Worm (Caenorhabditis elegans) whole organism, young adult: ENCODE data around the gene C55A6.6.
A peak's percentile ranks its signal among the peaks of the same experiment; 100 is the strongest.

Source experiments
- D2030.7 ChIP-seq: fragments of 200-800 bp; sonication (Bioruptor generic); IDR thresholded peaks from 2 replicates; pipeline ENCODE4 v1.3.6; 2022; ENCODE audit warnings: missing genetic modification reagents, missing genetic modification characterization, missing compliant biosample characterization
- F22D6.2 ChIP-seq: sonication (generic microtip); optimal IDR thresholded peaks from 2 replicates; lab custom pipeline; 2016; ENCODE audit warnings: mild to moderate bottlenecking, missing genetic modification characterization, missing compliant biosample characterization
- F33H1.4 ChIP-seq: fragments of 200-800 bp; sonication (Bioruptor generic); IDR thresholded peaks from 2 replicates; pipeline ENCODE4 v1.3.6; 2022; ENCODE audit warnings: missing genetic modification reagents, missing genetic modification characterization, missing compliant biosample characterization
- F52B5.7 ChIP-seq: sonication (generic microtip); optimal IDR thresholded peaks from 2 replicates; lab custom pipeline; 2016; ENCODE audit warnings: mild to moderate bottlenecking, missing genetic modification characterization, missing compliant biosample characterization
- F57A8.1 ChIP-seq: fragments of 200-800 bp; sonication (Bioruptor generic); optimal IDR thresholded peaks from 2 replicates; lab custom pipeline; 2018; ENCODE audit warnings: mild to moderate bottlenecking, missing genetic modification characterization, moderate library complexity, missing compliant biosample characterization
- K11D2.4 ChIP-seq: fragments of 200-800 bp; sonication (Bioruptor generic); IDR thresholded peaks from 2 replicates; pipeline ENCODE4 v1.3.6; 2022; ENCODE audit warnings: missing genetic modification reagents, missing genetic modification characterization, missing compliant biosample characterization
- T26A5.8 ChIP-seq: sonication (generic microtip); optimal IDR thresholded peaks from 2 replicates; lab custom pipeline; 2016; ENCODE audit warnings: missing genetic modification characterization, missing compliant biosample characterization
- Y53F4B.3 ChIP-seq: fragments of 200-800 bp; sonication (Bioruptor generic); IDR thresholded peaks from 2 replicates; pipeline ENCODE4 v1.3.6; 2022; ENCODE audit warnings: missing genetic modification reagents, missing genetic modification characterization, missing compliant biosample characterization
- Y67H2A.10 ChIP-seq: fragments of 200-800 bp; sonication (Bioruptor generic); conservative IDR thresholded peaks from 2 replicates; pipeline ENCODE4 v1.3.6; 2022; ENCODE audit warnings: missing genetic modification reagents, missing genetic modification characterization, missing compliant biosample characterization
- Y79H2A.3 ChIP-seq: fragments of 200-800 bp; sonication (Bioruptor generic); conservative IDR thresholded peaks from 2 replicates; pipeline ENCODE4 v1.3.6; 2022; ENCODE audit warnings: missing genetic modification reagents, missing genetic modification characterization, missing compliant biosample characterization
- Y95B8A.8 ChIP-seq: fragments of 200-800 bp; sonication (Bioruptor generic); IDR thresholded peaks from 2 replicates; pipeline ENCODE4 v1.3.6; 2022; ENCODE audit warnings: missing genetic modification reagents, missing genetic modification characterization, missing compliant biosample characterization
- aptf-2 ChIP-seq: fragments of 200-800 bp; sonication (Bioruptor generic); conservative IDR thresholded peaks from 2 replicates; pipeline ENCODE4 v1.3.6; 2022; ENCODE audit warnings: missing genetic modification reagents, missing genetic modification characterization, missing compliant biosample characterization
- attf-5 ChIP-seq: fragments of 200-800 bp; sonication (Bioruptor generic); optimal IDR thresholded peaks from 2 replicates; lab custom pipeline; 2018; ENCODE audit warnings: mild to moderate bottlenecking, missing genetic modification characterization, missing compliant biosample characterization
- attf-6 ChIP-seq: fragments of 200-800 bp; sonication (Bioruptor generic); IDR thresholded peaks from 2 replicates; pipeline ENCODE4 v1.3.6; 2022; ENCODE audit warnings: missing genetic modification reagents, missing genetic modification characterization, missing compliant biosample characterization
- bed-2 ChIP-seq: fragments of 200-800 bp; sonication (Bioruptor generic); IDR thresholded peaks from 2 replicates; pipeline ENCODE4 v1.3.6; 2022; ENCODE audit warnings: missing genetic modification reagents, missing genetic modification characterization, missing compliant biosample characterization
- ccch-3 ChIP-seq: fragments of 200-800 bp; sonication (Bioruptor generic); optimal IDR thresholded peaks from 2 replicates; lab custom pipeline; 2018; ENCODE audit warnings: mild to moderate bottlenecking, missing genetic modification characterization, missing compliant biosample characterization
- cebp-1 ChIP-seq, 2 experiments: fragments of 200-800 bp in 1 of 2; sonication (Bioruptor generic) in 1 of 2; sonication (generic microtip) in 1 of 2; IDR thresholded peaks in 1 of 2; optimal IDR thresholded peaks in 1 of 2; 2 replicates each; pipeline versions ENCODE4 v1.3.6 to Lab custom; 2017 to 2022; ENCODE audit warnings: missing compliant biosample characterization in 2 of 2, missing genetic modification characterization in 2 of 2, mild to moderate bottlenecking in 1 of 2, missing genetic modification reagents in 1 of 2, moderate library complexity in 1 of 2
- ceh-100 ChIP-seq: fragments of 200-800 bp; sonication (Bioruptor generic); IDR thresholded peaks from 2 replicates; pipeline ENCODE4 v1.3.6; 2022; ENCODE audit warnings: missing genetic modification reagents, missing genetic modification characterization, missing compliant biosample characterization
- die-1 ChIP-seq: sonication (generic microtip); optimal IDR thresholded peaks from 2 replicates; lab custom pipeline; 2016; ENCODE audit warnings: missing genotype, mild to moderate bottlenecking, missing genetic modification characterization, missing compliant biosample characterization
- dpff-1 ChIP-seq: sonication (generic microtip); optimal IDR thresholded peaks from 2 replicates; lab custom pipeline; 2017; ENCODE audit warnings: mild to moderate bottlenecking, missing genetic modification characterization, missing compliant biosample characterization
- egl-18 ChIP-seq: fragments of 200-800 bp; sonication (Bioruptor generic); IDR thresholded peaks from 2 replicates; pipeline ENCODE4 v1.3.6; 2022; ENCODE audit warnings: missing genetic modification reagents, missing genetic modification characterization, missing compliant biosample characterization
- egl-44 ChIP-seq: fragments of 200-800 bp; sonication (Bioruptor generic); IDR thresholded peaks from 2 replicates; pipeline ENCODE4 v1.3.6; 2022; ENCODE audit warnings: missing genetic modification reagents, missing genetic modification characterization, missing compliant biosample characterization
- fkh-3 ChIP-seq: sonication (generic microtip); optimal IDR thresholded peaks from 2 replicates; lab custom pipeline; 2016; ENCODE audit warnings: mild to moderate bottlenecking, missing genetic modification characterization, missing compliant biosample characterization
- hrde-1 ChIP-seq: sonication (generic microtip); optimal IDR thresholded peaks from 2 replicates; lab custom pipeline; 2016; ENCODE audit warnings: missing genetic modification characterization, mild to moderate bottlenecking, missing compliant biosample characterization, moderate library complexity, missing genotype, missing genetic modification reagents, borderline replicate concordance
- hsf-1 ChIP-seq: fragments of 200-800 bp; sonication (Bioruptor generic); IDR thresholded peaks from 2 replicates; pipeline ENCODE4 v1.3.6; 2022; ENCODE audit warnings: missing genetic modification reagents, missing genetic modification characterization, missing compliant biosample characterization
- let-526 ChIP-seq: fragments of 200-800 bp; sonication (Bioruptor generic); IDR thresholded peaks from 2 replicates; pipeline ENCODE4 v1.3.6; 2022; ENCODE audit warnings: missing genetic modification reagents, missing genetic modification characterization, missing compliant biosample characterization
- let-607 ChIP-seq, 2 experiments: fragments of 200-800 bp in 1 of 2; sonication (Bioruptor generic) in 1 of 2; sonication (generic microtip) in 1 of 2; optimal IDR thresholded peaks; 2 replicates each; lab custom pipeline; 2016 to 2018; ENCODE audit warnings: mild to moderate bottlenecking in 2 of 2, missing compliant biosample characterization in 2 of 2, missing genetic modification characterization in 2 of 2, moderate library complexity in 2 of 2, missing genotype in 1 of 2
- lin-35 ChIP-seq, 3 experiments: fragments of 150-350 bp in 2 of 3; sonication (generic microtip) in 1 of 3; optimal IDR thresholded peaks; 2 replicates each; lab custom pipeline; 2014 to 2018; ENCODE audit warnings: missing biosample characterization in 3 of 3, missing genetic modification characterization in 3 of 3, missing genetic modification reagents in 3 of 3
- lsl-1 ChIP-seq: fragments of 200-800 bp; sonication (Bioruptor generic); optimal IDR thresholded peaks from 2 replicates; lab custom pipeline; 2018; ENCODE audit warnings: mild to moderate bottlenecking, missing genetic modification characterization, moderate library complexity, missing compliant biosample characterization
- madf-8 ChIP-seq: fragments of 200-800 bp; sonication (Bioruptor generic); conservative IDR thresholded peaks from 2 replicates; pipeline ENCODE4 v1.3.6; 2022; ENCODE audit warnings: missing genetic modification reagents, missing genetic modification characterization, missing compliant biosample characterization
- mcd-1 ChIP-seq: fragments of 200-800 bp; sonication (Bioruptor generic); IDR thresholded peaks from 2 replicates; pipeline ENCODE4 v1.3.6; 2022; ENCODE audit warnings: missing genetic modification reagents, missing genetic modification characterization, missing compliant biosample characterization
- mxl-1 ChIP-seq: sonication (generic microtip); optimal IDR thresholded peaks from 2 replicates; lab custom pipeline; 2016; ENCODE audit warnings: missing genetic modification characterization, missing compliant biosample characterization
- nhr-27 ChIP-seq: fragments of 200-800 bp; sonication (Bioruptor generic); optimal IDR thresholded peaks from 2 replicates; lab custom pipeline; 2018; ENCODE audit warnings: mild to moderate bottlenecking, missing genetic modification characterization, moderate library complexity, missing compliant biosample characterization
- pbrm-1 ChIP-seq: fragments of 200-800 bp; sonication (Bioruptor generic); IDR thresholded peaks from 2 replicates; pipeline ENCODE4 v1.3.6; 2022; ENCODE audit warnings: missing genetic modification reagents, missing genetic modification characterization, missing compliant biosample characterization
- rpc-1 ChIP-seq, 2 experiments: fragments of 150-350 bp in 1 of 2; sonication (generic microtip) in 1 of 2; optimal IDR thresholded peaks; 2 replicates each; lab custom pipeline; 2014 to 2018; ENCODE audit warnings: missing biosample characterization in 1 of 2, missing genetic modification characterization in 1 of 2, missing genetic modification reagents in 1 of 2, missing genotype in 1 of 2
- sdz-38 ChIP-seq: sonication (generic microtip); optimal IDR thresholded peaks from 2 replicates; lab custom pipeline; 2016; ENCODE audit warnings: missing genotype, missing genetic modification characterization, missing compliant biosample characterization
- snpc-3.4 ChIP-seq: sonication (generic microtip); optimal IDR thresholded peaks from 2 replicates; lab custom pipeline; 2017; ENCODE audit warnings: missing genetic modification characterization, mild to moderate bottlenecking, missing compliant biosample characterization, antibody characterized with exemption, moderate library complexity, missing genotype, missing genetic modification reagents
- tbx-9 ChIP-seq: sonication (generic microtip); optimal IDR thresholded peaks from 2 replicates; lab custom pipeline; 2016; ENCODE audit warnings: borderline replicate concordance, missing genetic modification characterization, inconsistent platforms, missing compliant biosample characterization
- tlf-1 ChIP-seq: fragments of 200-800 bp; sonication (Bioruptor generic); optimal IDR thresholded peaks from 2 replicates; lab custom pipeline; 2018; ENCODE audit warnings: mild to moderate bottlenecking, missing genetic modification characterization, missing compliant biosample characterization
- unc-130 ChIP-seq: sonication (generic microtip); optimal IDR thresholded peaks from 2 replicates; lab custom pipeline; 2016; ENCODE audit warnings: missing genetic modification reagents, missing genetic modification characterization, missing compliant biosample characterization
- xnd-1 ChIP-seq: sonication (generic microtip); optimal IDR thresholded peaks from 2 replicates; lab custom pipeline; 2016; ENCODE audit warnings: missing genotype, missing genetic modification reagents, missing genetic modification characterization, missing compliant biosample characterization

C55A6.6 gene

DNA sequence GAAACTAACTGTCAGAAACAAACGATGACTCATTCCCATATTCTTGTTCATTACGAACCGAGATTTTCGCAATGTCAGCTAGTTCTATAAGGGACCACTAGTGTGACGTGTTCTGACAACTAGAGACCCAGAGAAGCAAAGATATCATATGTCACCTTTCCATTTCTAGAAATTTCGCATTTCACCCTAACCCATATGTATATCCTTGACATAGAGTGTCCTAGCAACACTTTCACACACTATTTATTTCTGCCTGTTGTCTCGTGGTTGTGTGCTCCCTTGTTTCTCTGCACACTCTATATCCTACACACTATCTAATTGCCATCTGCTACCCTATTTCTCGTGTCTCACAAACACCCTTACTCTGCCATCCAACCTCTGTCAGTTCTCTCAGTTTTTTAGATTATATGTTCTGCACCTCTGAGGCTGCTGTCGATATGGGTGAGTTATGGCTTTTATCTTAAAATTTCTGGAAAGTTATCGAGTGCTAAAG lies 34.4 kb upstream of the C55A6.6 start, which contains the start of the genes F38B7.17 and F38B7.3 (continued):
- TF ChIP-seq tbx-9 (tag; lab: Kevin White, UChicago) (no peak), F33H1.4 (GFP tag; lab: Robert Waterston, UW) (no peak), sdz-38 (no peak), aptf-2 (GFP tag; lab: Robert Waterston, UW) (no peak), mcd-1 (no peak), die-1 (tag; lab: Kevin White, UChicago) (no peak)

- TF ChIP-seq Y67H2A.10 (GFP tag; lab: Robert Waterston, UW) (no peak), xnd-1 (tag; lab: Kevin White, UChicago) (no peak), F22D6.2 (tag; lab: Kevin White, UChicago) (no peak), dpff-1 (tag; lab: Kevin White, UChicago) (no peak), D2030.7 (GFP tag; lab: Robert Waterston, UW) (no peak)
Measured at ce11 chrV:11546795-11547194, 32.3 kb upstream of the C55A6.6 start, which contains the start of gene F38B7.11. Gene F38B7.11 (plus strand): TSS chrV:11547095.

DNA sequence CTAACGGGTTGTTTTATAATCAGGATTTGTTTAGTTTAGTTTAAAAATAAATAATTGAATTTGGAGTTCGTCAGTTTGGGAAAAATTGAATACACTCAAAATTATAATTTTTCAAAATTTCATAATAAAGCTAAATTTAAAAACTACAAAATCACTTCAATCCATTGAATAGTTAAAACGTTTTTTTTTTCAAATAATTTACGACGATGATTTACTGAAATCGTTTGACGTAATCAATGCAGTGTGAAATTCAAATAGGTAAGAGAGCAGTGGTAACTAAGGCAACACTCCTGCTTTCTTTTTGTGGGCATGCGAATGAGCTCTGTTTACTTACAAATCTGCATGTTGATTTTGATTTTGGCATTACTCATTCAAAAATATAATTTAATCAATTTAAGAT lies 30.7 kb upstream of the C55A6.6 start, which contains the start of gene F38B7.10:
TSS of gene F38B7.10 (plus strand) at position 301 of the 400 bp plus-strand sequence.
- TF ChIP-seq ccch-3 = no peak
- TF ChIP-seq sdz-38 = no peak
- TF ChIP-seq fkh-3 (tag; lab: Kevin White, UChicago) = no peak
- TF ChIP-seq cebp-1 (GFP tag; IDR thresholded peaks at IDR 0.05; lab: Robert Waterston, UW) = no peak
- no peak for TF ChIP-seq cebp-1 (tag; optimal IDR thresholded peaks at IDR 0.05; lab: Kevin White, UChicago)
- TF ChIP-seq Y53F4B.3 = no peak
- no peak for TF ChIP-seq F22D6.2 (tag; lab: Kevin White, UChicago)
- no peak for TF ChIP-seq tlf-1 (GFP tag; lab: Kevin White, UChicago)
- no peak for TF ChIP-seq unc-130 (GFP tag; lab: Kevin White, UChicago)
- no peak for TF ChIP-seq mxl-1 (tag; lab: Kevin White, UChicago)
- TF ChIP-seq rpc-1 (optimal IDR thresholded peaks at IDR 0.05; lab: Kevin White, UChicago) = no peak
- no peak for TF ChIP-seq rpc-1 (tag; optimal IDR thresholded peaks at IDR 0.05; lab: Kevin White, UChicago)
- no peak for TF ChIP-seq snpc-3.4
- no peak for TF ChIP-seq Y79H2A.3 (GFP tag; lab: Robert Waterston, UW)
- no peak for TF ChIP-seq attf-6 (GFP tag; lab: Robert Waterston, UW)
- no peak for TF ChIP-seq bed-2 (GFP tag; lab: Robert Waterston, UW)
- no peak for TF ChIP-seq let-526 (GFP tag; lab: Robert Waterston, UW)
- no peak for TF ChIP-seq T26A5.8 (tag; lab: Kevin White, UChicago)
- no peak for TF ChIP-seq lsl-1 (GFP tag; lab: Kevin White, UChicago)
- TF ChIP-seq F52B5.7 (tag; lab: Kevin White, UChicago) = no peak
- no peak for TF ChIP-seq hsf-1
- TF ChIP-seq nhr-27 = no peak

- TF ChIP-seq pbrm-1 (GFP tag; lab: Robert Waterston, UW) (0 out of 2 replicates have a peak, but pooled peaks have one; percentile 15), hrde-1 (tag; lab: Kevin White, UChicago) (no peak)
Measured at ce11 chrV:11543564-11543963, 29.0 kb upstream of the C55A6.6 start, which contains the start of gene F38B7.2. Gene F38B7.2 (plus strand): TSS chrV:11543963.

- peak; percentile 19; the same call in 1 of the 2 replicates for TF ChIP-seq ceh-100 (GFP tag; lab: Robert Waterston, UW)
- TF ChIP-seq snpc-3.4 = no peak
- TF ChIP-seq F57A8.1 (GFP tag; lab: Kevin White, UChicago) = no peak
- TF ChIP-seq attf-5 = no peak
- peak in 1 of 2 experiments; percentile 20 for TF ChIP-seq let-607 (tag; optimal IDR thresholded peaks at IDR 0.05; lab: Kevin White, UChicago)
- no peak for TF ChIP-seq Y95B8A.8 (GFP tag; lab: Robert Waterston, UW)
- TF ChIP-seq K11D2.4 (GFP tag; lab: Robert Waterston, UW) = peak; percentile 43; the same call in 1 of the 2 replicates
- no peak for TF ChIP-seq egl-44 (GFP tag; lab: Robert Waterston, UW)
- TF ChIP-seq F52B5.7 (tag; lab: Kevin White, UChicago) = peak; percentile 76
- no peak for TF ChIP-seq T26A5.8 (tag; lab: Kevin White, UChicago)
- TF ChIP-seq egl-18 (GFP tag; lab: Robert Waterston, UW) = no peak
- no peak for TF ChIP-seq lin-35 (GFP tag; optimal IDR thresholded peaks at IDR 0.05; lab: Kevin White, UChicago)
- TF ChIP-seq madf-8 (GFP tag; lab: Robert Waterston, UW) = no peak
Measured at ce11 chrV:11541284-11541683, 26.7 kb upstream of the C55A6.6 start.
